Worm (Caenorhabditis elegans): ENCODE data around the gene irld-6.

DNA sequence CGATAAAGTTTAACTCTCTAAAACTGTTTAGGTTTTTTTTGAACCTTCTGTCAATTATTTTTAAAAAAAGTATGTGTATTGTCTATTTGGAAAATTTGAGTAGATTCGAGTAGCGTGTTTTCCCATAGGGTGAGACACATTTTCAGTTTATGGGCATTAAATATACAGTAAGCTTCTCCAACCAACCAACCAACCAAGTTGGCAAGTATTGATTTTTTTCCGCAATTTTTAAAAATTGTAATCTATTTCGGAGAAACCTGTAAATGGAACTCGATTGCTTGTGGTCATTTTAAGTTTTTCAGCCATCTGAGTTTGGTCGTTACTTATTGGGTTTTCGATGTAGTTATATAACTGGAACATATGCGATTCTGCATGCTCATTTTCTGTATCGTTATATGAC is 11.6 kb downstream of the irld-6 start, which contains the start of gene srj-21:
- TF ChIP-seq dao-5 (tag; optimal IDR thresholded peaks at IDR 0.05) (no peak), him-1 (tag; optimal IDR thresholded peaks at IDR 0.05) (no peak), W03F9.2 (tag; optimal IDR thresholded peaks at IDR 0.05) (no peak)
